Worm (Caenorhabditis elegans) whole organism, late embryonic: ENCODE measurements around the gene M02H5.8.

ENCODE experiments used
- ama-1 ChIP-seq: fragments of 150-350 bp; optimal IDR thresholded peaks from 2 replicates; lab custom pipeline; 2014
- ceh-48 ChIP-seq: sonication (generic microtip); optimal IDR thresholded peaks from 2 replicates; lab custom pipeline; 2016; ENCODE audit warnings: missing genetic modification characterization, inconsistent platforms, missing compliant biosample characterization
- ceh-9 ChIP-seq: sonication (generic microtip); optimal IDR thresholded peaks from 2 replicates; lab custom pipeline; 2016; ENCODE audit warnings: mild to moderate bottlenecking, missing genetic modification characterization, inconsistent platforms, missing compliant biosample characterization
- elt-2 ChIP-seq: sonication (generic microtip); optimal IDR thresholded peaks from 2 replicates; lab custom pipeline; 2016; ENCODE audit warnings: missing genetic modification reagents, missing genetic modification characterization, missing compliant biosample characterization
- eyg-1 ChIP-seq: sonication (generic microtip); optimal IDR thresholded peaks from 2 replicates; lab custom pipeline; 2016; ENCODE audit warnings: missing genotype, missing genetic modification characterization, missing compliant biosample characterization
- hlh-6 ChIP-seq: sonication (generic microtip); optimal IDR thresholded peaks from 2 replicates; lab custom pipeline; 2016; ENCODE audit warnings: missing genotype, missing genetic modification characterization, missing compliant biosample characterization
- hlh-8 ChIP-seq: sonication (generic microtip); optimal IDR thresholded peaks from 2 replicates; lab custom pipeline; 2016; ENCODE audit warnings: missing genotype, missing genetic modification characterization, missing compliant biosample characterization
- lim-6 ChIP-seq: sonication (generic microtip); optimal IDR thresholded peaks from 2 replicates; lab custom pipeline; 2016; ENCODE audit warnings: missing genetic modification characterization, missing compliant biosample characterization
- lin-11 ChIP-seq: fragments of 200-800 bp; sonication (Bioruptor generic); optimal IDR thresholded peaks from 2 replicates; lab custom pipeline; 2018; ENCODE audit warnings: mild to moderate bottlenecking, missing genetic modification characterization, missing compliant biosample characterization
- mec-3 ChIP-seq: sonication (generic microtip); optimal IDR thresholded peaks from 2 replicates; lab custom pipeline; 2016; ENCODE audit warnings: borderline replicate concordance, missing genetic modification characterization, missing compliant biosample characterization
- nhr-11 ChIP-seq: fragments of 150-350 bp; optimal IDR thresholded peaks from 2 replicates; lab custom pipeline; 2014; ENCODE audit warnings: missing biosample characterization, missing genetic modification characterization
- npax-4 ChIP-seq: sonication (generic microtip); optimal IDR thresholded peaks from 2 replicates; lab custom pipeline; 2016; ENCODE audit warnings: missing genetic modification characterization, missing compliant biosample characterization
- unc-55 ChIP-seq: sonication (generic microtip); optimal IDR thresholded peaks from 2 replicates; lab custom pipeline; 2017; ENCODE audit warnings: missing biosample characterization, missing genetic modification reagents, missing genetic modification characterization
- unc-86 ChIP-seq: sonication (generic microtip); optimal IDR thresholded peaks from 2 replicates; lab custom pipeline; 2016; ENCODE audit warnings: missing genetic modification characterization, missing compliant biosample characterization

DNA sequence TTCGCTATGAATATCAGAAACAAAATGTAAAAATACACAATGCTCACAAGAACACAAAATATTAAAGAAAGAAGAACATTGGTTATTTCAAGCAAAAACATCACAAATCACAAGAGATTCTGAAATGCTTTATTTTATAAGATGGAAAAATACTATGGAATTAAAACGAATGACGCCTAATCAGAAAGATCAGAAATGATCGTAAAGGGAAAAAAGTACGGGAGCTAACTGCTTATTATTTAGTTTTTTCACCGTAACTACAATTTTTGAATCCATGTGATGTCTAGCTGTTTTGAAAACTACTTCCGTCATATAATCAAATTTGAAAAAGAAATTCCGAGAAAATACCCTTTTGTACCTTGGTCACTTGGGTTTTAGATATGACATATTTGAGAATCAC lies 18.7 kb downstream of the M02H5.8 start, which contains the start of gene srbc-57:
- TF ChIP-seq unc-55 (GFP tag; lab: Kevin White, UChicago), result no peak
- TF ChIP-seq npax-4 (tag; lab: Kevin White, UChicago), result no peak
- TF ChIP-seq lin-11, result no peak
- no peak for TF ChIP-seq lim-6 (tag; lab: Kevin White, UChicago)
- TF ChIP-seq mec-3 (tag; lab: Kevin White, UChicago), result no peak
- TF ChIP-seq ceh-48, result no peak
- TF ChIP-seq ceh-9, result no peak
- TF ChIP-seq ama-1, result no peak
- no peak for TF ChIP-seq unc-86
- TF ChIP-seq eyg-1 (tag; lab: Kevin White, UChicago), result no peak
- no peak for TF ChIP-seq hlh-6 (tag; lab: Kevin White, UChicago)
- TF ChIP-seq nhr-11 (tag; lab: Kevin White, UChicago), result no peak
- no peak for TF ChIP-seq hlh-8 (tag; lab: Kevin White, UChicago)
- no peak for TF ChIP-seq elt-2 (tag; lab: Kevin White, UChicago)
